Fruit fly (Drosophila melanogaster) whole organism, embryonic: ENCODE measurements around the gene Efhc1.1.
A peak's percentile ranks its signal among the peaks of the same experiment; 100 is the strongest.

Experiments
- Adf1 ChIP-seq: fragments of 200-800 bp; sonication (Bioruptor generic); IDR thresholded peaks from 2 replicates; pipeline ENCODE4 v1.3.6; 2022; ENCODE audit warnings: missing biosample characterization, missing genetic modification characterization
- Awh ChIP-seq: fragments of 200-800 bp; sonication (Bioruptor generic); IDR thresholded peaks from 2 replicates; pipeline ENCODE4, ENCODE4 v1.3.6; 2022; ENCODE audit warnings: missing biosample characterization, missing genetic modification characterization
- CG10209 ChIP-seq: fragments of 200-800 bp; sonication (Bioruptor generic); optimal IDR thresholded peaks from 3 replicates; lab custom pipeline; 2017; ENCODE audit warnings: missing biosample characterization, mild to moderate bottlenecking, missing genetic modification characterization, missing genetic modification reagents
- CG10654 ChIP-seq: fragments of 200-800 bp; sonication (Bioruptor generic); optimal IDR thresholded peaks from 2 replicates; lab custom pipeline; 2016; ENCODE audit warnings: missing biosample characterization, missing genetic modification characterization
- CG10979 ChIP-seq: fragments of 200-800 bp; sonication (Bioruptor generic); optimal IDR thresholded peaks from 2 replicates; lab custom pipeline; 2018; ENCODE audit warnings: missing biosample characterization, mild to moderate bottlenecking, missing genetic modification characterization, moderate library complexity
- CG11398 ChIP-seq: fragments of 200-800 bp; sonication (Bioruptor generic); optimal IDR thresholded peaks from 2 replicates; lab custom pipeline; 2016; ENCODE audit warnings: missing biosample characterization, missing genetic modification characterization
- CG11504 ChIP-seq: fragments of 200-800 bp; sonication (Bioruptor generic); optimal IDR thresholded peaks from 3 replicates; lab custom pipeline; 2019; ENCODE audit warnings: missing biosample characterization, mild to moderate bottlenecking, missing genetic modification characterization, moderate library complexity
- CG12744 ChIP-seq: fragments of 200-800 bp; sonication (Bioruptor generic); optimal IDR thresholded peaks from 2 replicates; lab custom pipeline; 2016; ENCODE audit warnings: missing biosample characterization, missing genetic modification characterization
- CG13287 ChIP-seq: fragments of 200-800 bp; sonication (Bioruptor generic); IDR thresholded peaks from 2 replicates; pipeline ENCODE4 v1.3.6; 2022; ENCODE audit warnings: missing biosample characterization, missing genetic modification characterization; ENCODE audit not compliant: partially characterized antibody
- CG15073 ChIP-seq: fragments of 200-800 bp; sonication (Bioruptor generic); optimal IDR thresholded peaks from 2 replicates; lab custom pipeline; 2016; ENCODE audit warnings: missing biosample characterization, missing genetic modification characterization
- CG17802 ChIP-seq: fragments of 200-800 bp; sonication (Bioruptor generic); optimal IDR thresholded peaks from 2 replicates; lab custom pipeline; 2018; ENCODE audit warnings: missing biosample characterization, mild to moderate bottlenecking, missing genetic modification characterization, moderate library complexity
- CG2129 ChIP-seq: fragments of 200-800 bp; sonication (Bioruptor generic); IDR thresholded peaks from 2 replicates; pipeline ENCODE4 v1.3.6; 2022; ENCODE audit warnings: missing biosample characterization, missing genetic modification characterization; ENCODE audit not compliant: partially characterized antibody
- CG2202 ChIP-seq: fragments of 200-800 bp; sonication (Bioruptor generic); optimal IDR thresholded peaks from 2 replicates; lab custom pipeline; 2018; ENCODE audit warnings: missing biosample characterization, mild to moderate bottlenecking, missing genetic modification characterization
- CG4820 ChIP-seq: fragments of 200-800 bp; sonication (Bioruptor generic); optimal IDR thresholded peaks from 3 replicates; lab custom pipeline; 2016; ENCODE audit warnings: missing biosample characterization, missing genetic modification characterization
- CG6654 ChIP-seq: fragments of 200-800 bp; sonication (Bioruptor generic); optimal IDR thresholded peaks from 2 replicates; lab custom pipeline; 2017; ENCODE audit warnings: missing biosample characterization, mild to moderate bottlenecking, missing genetic modification characterization
- Dref ChIP-seq: fragments of 200-800 bp; sonication (Bioruptor generic); IDR thresholded peaks from 2 replicates; pipeline ENCODE4 v1.3.6; 2022; ENCODE audit warnings: missing biosample characterization, missing genetic modification characterization
- Drgx ChIP-seq: fragments of 200-800 bp; sonication (Bioruptor generic); IDR thresholded peaks from 2 replicates; pipeline ENCODE4 v1.3.6; 2022; ENCODE audit warnings: missing biosample characterization, missing genetic modification characterization
- Fer2 ChIP-seq: fragments of 200-800 bp; sonication (Bioruptor generic); optimal IDR thresholded peaks from 2 replicates; lab custom pipeline; 2018; ENCODE audit warnings: missing biosample characterization, mild to moderate bottlenecking, missing genetic modification characterization, moderate library complexity
- HLH4C ChIP-seq: fragments of 200-800 bp; sonication (Bioruptor generic); IDR thresholded peaks from 3 replicates; pipeline ENCODE4 v1.3.6; 2022; ENCODE audit warnings: missing biosample characterization, missing genetic modification characterization; ENCODE audit not compliant: partially characterized antibody
- HmgD ChIP-seq: fragments of 200-800 bp; sonication (Bioruptor generic); optimal IDR thresholded peaks from 3 replicates; lab custom pipeline; 2016; ENCODE audit warnings: missing biosample characterization, missing genetic modification characterization
- PHDP ChIP-seq: fragments of 200-800 bp; sonication (Bioruptor generic); optimal IDR thresholded peaks from 3 replicates; lab custom pipeline; 2018; ENCODE audit warnings: missing biosample characterization, mild to moderate bottlenecking, missing genetic modification characterization, moderate library complexity
- Poxn ChIP-seq: fragments of 200-800 bp; sonication (Bioruptor generic); IDR thresholded peaks from 2 replicates; pipeline ENCODE4 v1.3.6; 2022; ENCODE audit warnings: missing biosample characterization, missing genetic modification characterization
- Vsx1 ChIP-seq: fragments of 200-800 bp; sonication (Bioruptor generic); optimal IDR thresholded peaks from 2 replicates; lab custom pipeline; 2017; ENCODE audit warnings: missing biosample characterization, mild to moderate bottlenecking, missing genetic modification characterization, missing genetic modification reagents
- abd-A ChIP-seq: fragments of 200-800 bp; sonication (Bioruptor generic); optimal IDR thresholded peaks from 3 replicates; lab custom pipeline; 2019; ENCODE audit warnings: missing biosample characterization, mild to moderate bottlenecking, missing genetic modification characterization, moderate library complexity
- ac ChIP-seq: fragments of 200-800 bp; sonication (Bioruptor generic); optimal IDR thresholded peaks from 3 replicates; lab custom pipeline; 2017; ENCODE audit warnings: missing biosample characterization, mild to moderate bottlenecking, missing genetic modification characterization
- bbx ChIP-seq: fragments of 200-800 bp; sonication (Bioruptor generic); IDR thresholded peaks from 2 replicates; pipeline ENCODE4 v1.3.6; 2022; ENCODE audit warnings: missing biosample characterization, missing genetic modification characterization; ENCODE audit not compliant: partially characterized antibody
- crol ChIP-seq: fragments of 200-800 bp; sonication (Bioruptor generic); IDR thresholded peaks from 2 replicates; pipeline ENCODE4 v1.3.6; 2022; ENCODE audit warnings: missing biosample characterization, missing genetic modification characterization
- cwo ChIP-seq: fragments of 200-800 bp; sonication (Bioruptor generic); optimal IDR thresholded peaks from 3 replicates; lab custom pipeline; 2017; ENCODE audit warnings: missing biosample characterization, missing genetic modification characterization, mild to moderate bottlenecking, moderate library complexity, missing genetic modification reagents
- dysf ChIP-seq: fragments of 200-800 bp; sonication (Bioruptor generic); IDR thresholded peaks from 3 replicates; pipeline ENCODE4 v1.3.6; 2022; ENCODE audit warnings: missing biosample characterization, missing genetic modification characterization
- ewg ChIP-seq: fragments of 200-800 bp; sonication (Bioruptor generic); optimal IDR thresholded peaks from 3 replicates; lab custom pipeline; 2017; ENCODE audit warnings: mild to moderate bottlenecking, missing biosample characterization, missing genetic modification reagents, missing genetic modification characterization
- fd64A ChIP-seq: fragments of 200-800 bp; sonication (Bioruptor generic); optimal IDR thresholded peaks from 3 replicates; lab custom pipeline; 2018; ENCODE audit warnings: missing biosample characterization, mild to moderate bottlenecking, missing genetic modification characterization
- gcm ChIP-seq: fragments of 200-800 bp; sonication (Bioruptor generic); optimal IDR thresholded peaks from 2 replicates; lab custom pipeline; 2019; ENCODE audit warnings: missing biosample characterization, mild to moderate bottlenecking, missing genetic modification characterization, moderate library complexity
- gro ChIP-seq: fragments of 200-800 bp; sonication (Bioruptor generic); optimal IDR thresholded peaks from 2 replicates; lab custom pipeline; 2016; ENCODE audit warnings: missing biosample characterization, missing genetic modification characterization
- lbe ChIP-seq: fragments of 200-800 bp; sonication (Bioruptor generic); optimal IDR thresholded peaks from 2 replicates; lab custom pipeline; 2016; ENCODE audit warnings: missing biosample characterization, mild to moderate bottlenecking, missing genetic modification characterization
- lmd ChIP-seq: fragments of 200-800 bp; sonication (Bioruptor generic); IDR thresholded peaks from 2 replicates; pipeline ENCODE4 v1.3.6; 2022; ENCODE audit warnings: missing biosample characterization, missing genetic modification characterization
- mam ChIP-seq: fragments of 200-800 bp; sonication (Bioruptor generic); optimal IDR thresholded peaks from 3 replicates; lab custom pipeline; 2016; ENCODE audit warnings: missing biosample characterization, missing genetic modification characterization
- nerfin-1 ChIP-seq: fragments of 200-800 bp; sonication (Bioruptor generic); optimal IDR thresholded peaks from 3 replicates; lab custom pipeline; 2019; ENCODE audit warnings: missing biosample characterization, mild to moderate bottlenecking, missing genetic modification characterization, moderate library complexity
- nerfin-2 ChIP-seq: fragments of 200-800 bp; sonication (Bioruptor generic); IDR thresholded peaks from 2 replicates; pipeline ENCODE4 v1.3.6; 2022; ENCODE audit warnings: missing biosample characterization, missing genetic modification characterization; ENCODE audit not compliant: partially characterized antibody
- pho ChIP-seq: fragments of 200-800 bp; sonication (Bioruptor generic); optimal IDR thresholded peaks from 2 replicates; lab custom pipeline; 2016; ENCODE audit warnings: missing biosample characterization, missing genetic modification characterization
- pnt ChIP-seq: fragments of 200-800 bp; sonication (Bioruptor generic); optimal IDR thresholded peaks from 3 replicates; lab custom pipeline; 2016; ENCODE audit warnings: missing biosample characterization, missing genetic modification characterization
- pros ChIP-seq: fragments of 200-800 bp; sonication (Bioruptor generic); optimal IDR thresholded peaks from 3 replicates; lab custom pipeline; 2019; ENCODE audit warnings: missing biosample characterization, mild to moderate bottlenecking, missing genetic modification characterization, moderate library complexity
- ro ChIP-seq: fragments of 200-800 bp; sonication (Bioruptor generic); IDR thresholded peaks from 2 replicates; pipeline ENCODE4 v1.3.6; 2022; ENCODE audit warnings: missing biosample characterization, missing genetic modification characterization
- salm ChIP-seq: fragments of 200-800 bp; sonication (Bioruptor generic); optimal IDR thresholded peaks from 2 replicates; lab custom pipeline; 2018; ENCODE audit warnings: missing biosample characterization, mild to moderate bottlenecking, missing genetic modification characterization
- seq ChIP-seq: fragments of 200-800 bp; sonication (Bioruptor generic); IDR thresholded peaks from 2 replicates; pipeline ENCODE4 v1.3.6; 2022; ENCODE audit warnings: missing biosample characterization, missing genetic modification characterization
- stwl ChIP-seq: fragments of 200-800 bp; sonication (Bioruptor generic); optimal IDR thresholded peaks from 3 replicates; lab custom pipeline; 2018; ENCODE audit warnings: missing biosample characterization, mild to moderate bottlenecking, missing genetic modification characterization, moderate library complexity
- twi ChIP-seq: fragments of 200-800 bp; optimal IDR thresholded peaks from 2 replicates; lab custom pipeline; 2019; ENCODE audit warnings: missing biosample characterization, mild to moderate bottlenecking, missing genetic modification characterization, moderate library complexity
- z ChIP-seq: fragments of 200-800 bp; sonication (Bioruptor generic); IDR thresholded peaks from 3 replicates; pipeline ENCODE4 v1.3.6; 2022; ENCODE audit warnings: missing biosample characterization, missing genetic modification characterization
- zen ChIP-seq: fragments of 200-800 bp; sonication (Bioruptor generic); optimal IDR thresholded peaks from 3 replicates; lab custom pipeline; 2018; ENCODE audit warnings: missing biosample characterization, mild to moderate bottlenecking, missing genetic modification characterization, moderate library complexity
- zfh2 ChIP-seq: fragments of 200-800 bp; sonication (Bioruptor generic); optimal IDR thresholded peaks from 2 replicates; lab custom pipeline; 2016; ENCODE audit warnings: missing biosample characterization, missing genetic modification characterization

The Efhc1.1 gene

DNA sequence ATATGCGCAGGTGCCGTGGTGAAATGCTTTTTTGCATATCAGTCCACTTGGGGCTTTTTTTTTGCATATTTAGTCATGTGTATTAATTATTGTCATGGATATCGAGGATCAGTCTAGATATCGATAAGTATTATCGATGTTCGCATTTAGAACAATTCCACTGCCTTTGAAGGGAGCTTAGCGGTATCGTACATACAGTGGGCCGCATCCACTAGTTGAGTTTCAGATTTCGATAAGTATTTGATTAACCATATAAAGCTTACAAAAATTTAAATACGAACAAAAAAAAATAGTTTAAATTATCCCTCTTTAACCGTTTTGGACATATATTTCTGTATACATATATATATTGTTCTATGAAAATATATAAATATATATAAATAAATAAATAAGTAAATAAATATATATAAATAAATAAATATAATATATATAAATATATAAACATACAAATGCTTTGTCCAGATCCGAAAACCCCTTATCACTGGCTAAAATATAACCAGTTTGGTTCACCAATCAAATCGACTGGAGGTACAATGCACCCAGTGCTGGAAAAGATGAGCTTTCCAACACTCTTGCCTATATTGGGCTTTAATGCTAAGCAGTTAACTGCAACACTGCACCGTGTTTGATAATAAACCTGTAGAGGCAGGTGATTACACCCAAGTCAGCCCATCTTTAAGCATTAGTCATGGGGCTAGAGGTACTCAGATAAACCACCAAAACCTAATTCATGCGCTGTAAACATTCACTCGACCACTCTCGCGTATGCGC is 19.6 kb upstream of the Efhc1.1 start (continued):
- TF ChIP-seq CG10654 (GFP tag; lab: Kevin White, UChicago) (no peak), CG10209 (GFP tag; lab: Kevin White, UChicago) (peak; percentile 5), stwl (peak; percentile 42), Vsx1 (GFP tag; lab: Kevin White, UChicago) (no peak), gcm (peak; percentile 21), gro (no peak), lmd (no peak), twi (tag; lab: Kevin White, UChicago) (no peak), Fer2 (tag; lab: Kevin White, UChicago) (no peak), Dref (peak; percentile 81), zfh2 (GFP tag; lab: Kevin White, UChicago) (no peak), CG4820 (GFP tag; lab: Kevin White, UChicago) (no peak), pnt (GFP tag; lab: Kevin White, UChicago) (no peak), lbe (GFP tag; lab: Kevin White, UChicago) (no peak), nerfin-1 (no peak), Awh (GFP tag; lab: Robert Waterston, UW) (no peak), fd64A (GFP tag; lab: Kevin White, UChicago) (no peak), CG17802 (tag; lab: Kevin White, UChicago) (peak; percentile 53), CG12744 (no peak), HLH4C (GFP tag; lab: Robert Waterston, UW) (peak; percentile 70), pho (GFP tag; lab: Kevin White, UChicago) (no peak), CG13287 (GFP tag; lab: Robert Waterston, UW) (peak; percentile 81), pros (no peak), CG2202 (tag; lab: Kevin White, UChicago) (no peak), seq (GFP tag; lab: Robert Waterston, UW) (no peak), CG15073 (GFP tag; lab: Kevin White, UChicago) (no peak), CG11398 (GFP tag; lab: Kevin White, UChicago) (no peak), CG10979 (tag; lab: Kevin White, UChicago) (peak; percentile 20), salm (tag; lab: Kevin White, UChicago) (no peak), ro (no peak), nerfin-2 (GFP tag; lab: Robert Waterston, UW) (peak; percentile 53; the same call in 1 of the 2 replicates), dysf (GFP tag; lab: Robert Waterston, UW) (no peak), zen (tag; lab: Kevin White, UChicago) (peak; percentile 17), Adf1 (GFP tag; lab: Robert Waterston, UW) (no peak), abd-A (tag; lab: Kevin White, UChicago) (no peak), CG11504 (tag; lab: Kevin White, UChicago) (no peak), CG2129 (GFP tag; lab: Robert Waterston, UW) (peak; percentile 56), Drgx (GFP tag; lab: Robert Waterston, UW) (no peak), ac (GFP tag; lab: Kevin White, UChicago) (no peak), z (no peak), cwo (GFP tag; lab: Kevin White, UChicago) (no peak), PHDP (tag; lab: Kevin White, UChicago) (peak; percentile 7), CG6654 (GFP tag; lab: Kevin White, UChicago) (no peak), ewg (GFP tag; lab: Kevin White, UChicago) (no peak), HmgD (GFP tag; lab: Kevin White, UChicago) (no peak), bbx (GFP tag; lab: Robert Waterston, UW) (peak; percentile 74), crol (GFP tag; lab: Robert Waterston, UW) (no peak), Poxn (no peak), mam (GFP tag; lab: Kevin White, UChicago) (peak; percentile 15)
